Fruit fly (Drosophila melanogaster) whole organism, embryonic: ENCODE data around the gene HDAC3.

Experiments
- CG11247 ChIP-seq: fragments of 200-800 bp; sonication (Bioruptor generic); IDR thresholded peaks from 2 replicates; pipeline ENCODE4 v1.3.6; 2022; ENCODE audit warnings: missing biosample characterization, missing genetic modification characterization
- CG11695 ChIP-seq: fragments of 200-800 bp; sonication (Bioruptor generic); IDR thresholded peaks from 3 replicates; pipeline ENCODE4 v1.3.6; 2022; ENCODE audit warnings: missing biosample characterization, missing genetic modification characterization
- CG12155 ChIP-seq: fragments of 200-800 bp; sonication (Bioruptor generic); optimal IDR thresholded peaks from 3 replicates; lab custom pipeline; 2016; ENCODE audit warnings: missing biosample characterization, missing genetic modification characterization
- CG12744 ChIP-seq: fragments of 200-800 bp; sonication (Bioruptor generic); optimal IDR thresholded peaks from 2 replicates; lab custom pipeline; 2016; ENCODE audit warnings: missing biosample characterization, missing genetic modification characterization
- CG12769 ChIP-seq: fragments of 200-800 bp; sonication (Bioruptor generic); optimal IDR thresholded peaks from 2 replicates; lab custom pipeline; 2019; ENCODE audit warnings: missing biosample characterization, mild to moderate bottlenecking, missing genetic modification characterization, moderate library complexity
- CG12942 ChIP-seq: fragments of 200-800 bp; sonication (Bioruptor generic); optimal IDR thresholded peaks from 3 replicates; lab custom pipeline; 2016; ENCODE audit warnings: missing biosample characterization, missing genetic modification characterization
- CG13624 ChIP-seq: fragments of 200-800 bp; sonication (Bioruptor generic); optimal IDR thresholded peaks from 2 replicates; lab custom pipeline; 2016; ENCODE audit warnings: missing biosample characterization, missing genetic modification characterization
- CG15269 ChIP-seq: fragments of 200-800 bp; sonication (Bioruptor generic); optimal IDR thresholded peaks from 2 replicates; lab custom pipeline; 2018; ENCODE audit warnings: missing biosample characterization, mild to moderate bottlenecking, missing genetic modification characterization, moderate library complexity
- CG1603 ChIP-seq: fragments of 200-800 bp; sonication (Bioruptor generic); optimal IDR thresholded peaks from 2 replicates; lab custom pipeline; 2019; ENCODE audit warnings: missing biosample characterization, mild to moderate bottlenecking, missing genetic modification characterization, moderate library complexity
- CG1647 ChIP-seq: fragments of 200-800 bp; sonication (Bioruptor generic); optimal IDR thresholded peaks from 3 replicates; lab custom pipeline; 2016; ENCODE audit warnings: missing biosample characterization, missing genetic modification characterization
- CG17385 ChIP-seq: fragments of 200-800 bp; sonication (Bioruptor generic); optimal IDR thresholded peaks from 3 replicates; lab custom pipeline; 2018; ENCODE audit warnings: missing biosample characterization, mild to moderate bottlenecking, missing genetic modification characterization
- CG18599 ChIP-seq: fragments of 200-800 bp; sonication (Bioruptor generic); optimal IDR thresholded peaks from 3 replicates; lab custom pipeline; 2017; ENCODE audit warnings: missing biosample characterization, missing genetic modification characterization, mild to moderate bottlenecking, moderate library complexity, missing genetic modification reagents
- CG4404 ChIP-seq: fragments of 200-800 bp; sonication (Bioruptor generic); IDR thresholded peaks from 2 replicates; pipeline ENCODE4 v1.3.6; 2022; ENCODE audit warnings: missing biosample characterization, missing genetic modification characterization
- CG7556 ChIP-seq: fragments of 200-800 bp; sonication (Bioruptor generic); optimal IDR thresholded peaks from 2 replicates; lab custom pipeline; 2017; ENCODE audit warnings: missing biosample characterization, mild to moderate bottlenecking, missing genetic modification characterization
- CG8359 ChIP-seq: fragments of 200-800 bp; sonication (Bioruptor generic); optimal IDR thresholded peaks from 2 replicates; lab custom pipeline; 2017; ENCODE audit warnings: missing biosample characterization, mild to moderate bottlenecking, missing genetic modification characterization, borderline replicate concordance
- Chrac-16 ChIP-seq: fragments of 200-800 bp; sonication (Bioruptor generic); optimal IDR thresholded peaks from 3 replicates; lab custom pipeline; 2016; ENCODE audit warnings: missing biosample characterization, missing genetic modification characterization
- D19A ChIP-seq: fragments of 200-800 bp; optimal IDR thresholded peaks from 3 replicates; lab custom pipeline; 2019; ENCODE audit warnings: missing biosample characterization, mild to moderate bottlenecking, missing genetic modification characterization, moderate library complexity
- Dfd ChIP-seq, 2 experiments: fragments of >200 bp; optimal IDR thresholded peaks; 2 replicates each; lab custom pipeline; 2017; ENCODE audit warnings: missing biosample characterization in 2 of 2, missing genetic modification characterization in 2 of 2
- ERR ChIP-seq: fragments of 200-800 bp; sonication (Bioruptor generic); optimal IDR thresholded peaks from 2 replicates; lab custom pipeline; 2016; ENCODE audit warnings: missing biosample characterization, missing genetic modification characterization
- Ets97D ChIP-seq: fragments of 200-800 bp; sonication (Bioruptor generic); optimal IDR thresholded peaks from 3 replicates; lab custom pipeline; 2016; ENCODE audit warnings: missing biosample characterization, missing genetic modification characterization
- H15 ChIP-seq: fragments of 200-800 bp; sonication (Bioruptor generic); IDR thresholded peaks from 3 replicates; pipeline ENCODE4 v1.3.6; 2022; ENCODE audit warnings: missing biosample characterization, missing genetic modification characterization
- Hr39 ChIP-seq: fragments of >200 bp; optimal IDR thresholded peaks from 2 replicates; lab custom pipeline; 2017
- NK7.1 ChIP-seq: fragments of 200-800 bp; sonication (Bioruptor generic); optimal IDR thresholded peaks from 3 replicates; lab custom pipeline; 2016; ENCODE audit warnings: missing biosample characterization, missing genetic modification characterization
- Nf-YA ChIP-seq: fragments of 200-800 bp; sonication (Bioruptor generic); IDR thresholded peaks from 2 replicates; pipeline ENCODE4 v1.3.6; 2022; ENCODE audit warnings: missing biosample characterization, missing genetic modification characterization
- Oli ChIP-seq: fragments of 200-800 bp; sonication (Bioruptor generic); optimal IDR thresholded peaks from 2 replicates; lab custom pipeline; 2018; ENCODE audit warnings: missing biosample characterization, mild to moderate bottlenecking, missing genetic modification characterization, moderate library complexity
- Spps ChIP-seq: fragments of 200-800 bp; sonication (Bioruptor generic); optimal IDR thresholded peaks from 2 replicates; lab custom pipeline; 2018; ENCODE audit warnings: missing biosample characterization, mild to moderate bottlenecking, missing genetic modification characterization
- Ssrp ChIP-seq: fragments of 200-800 bp; sonication (Bioruptor generic); optimal IDR thresholded peaks from 2 replicates; lab custom pipeline; 2018; ENCODE audit warnings: missing biosample characterization, mild to moderate bottlenecking, missing genetic modification characterization, moderate library complexity
- ash1 ChIP-seq: fragments of 200-800 bp; sonication (Bioruptor generic); optimal IDR thresholded peaks from 2 replicates; lab custom pipeline; 2018; ENCODE audit warnings: missing biosample characterization, mild to moderate bottlenecking, missing genetic modification characterization
- az2 ChIP-seq: fragments of 200-800 bp; sonication (Bioruptor generic); optimal IDR thresholded peaks from 3 replicates; lab custom pipeline; 2016; ENCODE audit warnings: missing biosample characterization, missing genetic modification characterization
- dmrt11E ChIP-seq: fragments of 200-800 bp; sonication (Bioruptor generic); optimal IDR thresholded peaks from 3 replicates; lab custom pipeline; 2018; ENCODE audit warnings: missing biosample characterization, mild to moderate bottlenecking, missing genetic modification characterization, moderate library complexity
- emc ChIP-seq: fragments of 200-800 bp; sonication (Bioruptor generic); optimal IDR thresholded peaks from 2 replicates; lab custom pipeline; 2016; ENCODE audit warnings: missing biosample characterization, missing genetic modification characterization
- en ChIP-seq: fragments of 200-800 bp; sonication (Bioruptor generic); optimal IDR thresholded peaks from 2 replicates; lab custom pipeline; 2016; ENCODE audit warnings: missing biosample characterization, missing genetic modification characterization
- eyg ChIP-seq: fragments of 200-800 bp; sonication (Bioruptor generic); optimal IDR thresholded peaks from 3 replicates; lab custom pipeline; 2016; ENCODE audit warnings: missing biosample characterization, missing genetic modification characterization
- fd3F ChIP-seq: fragments of 200-800 bp; sonication (Bioruptor generic); optimal IDR thresholded peaks from 2 replicates; lab custom pipeline; 2018; ENCODE audit warnings: missing biosample characterization, mild to moderate bottlenecking, missing genetic modification characterization, moderate library complexity
- fd96Cb ChIP-seq: fragments of 200-800 bp; sonication (Bioruptor generic); optimal IDR thresholded peaks from 2 replicates; lab custom pipeline; 2018; ENCODE audit warnings: missing biosample characterization, mild to moderate bottlenecking, missing genetic modification characterization, moderate library complexity
- gce ChIP-seq: fragments of 200-800 bp; sonication (Bioruptor generic); IDR thresholded peaks from 3 replicates; pipeline ENCODE4 v1.3.6; 2022; ENCODE audit warnings: missing biosample characterization, missing genetic modification characterization
- gfzf ChIP-seq: fragments of 200-800 bp; sonication (Bioruptor generic); optimal IDR thresholded peaks from 2 replicates; lab custom pipeline; 2016; ENCODE audit warnings: missing biosample characterization, mild to moderate bottlenecking, missing genetic modification characterization, moderate library complexity
- h ChIP-seq: fragments of >200 bp; optimal IDR thresholded peaks from 2 replicates; lab custom pipeline; 2017
- hb ChIP-seq: fragments of 200-800 bp; sonication (Bioruptor generic); IDR thresholded peaks from 3 replicates; pipeline ENCODE4 v1.3.6; 2022; ENCODE audit warnings: missing biosample characterization, missing genetic modification characterization; ENCODE audit not compliant: partially characterized antibody
- inv ChIP-seq: fragments of 200-800 bp; sonication (Bioruptor generic); IDR thresholded peaks from 2 replicates; pipeline ENCODE4 v1.3.6; 2022; ENCODE audit warnings: missing biosample characterization, missing genetic modification characterization; ENCODE audit not compliant: partially characterized antibody
- lov ChIP-seq, 2 experiments: fragments of 200-800 bp in 1 of 2; fragments of >200 bp in 1 of 2; sonication (Bioruptor generic) in 1 of 2; IDR thresholded peaks in 1 of 2; optimal IDR thresholded peaks in 1 of 2; 2 replicates in 1 of 2; 3 replicates in 1 of 2; pipeline versions ENCODE4 v1.3.6 to Lab custom; 2017 to 2022; ENCODE audit warnings: missing biosample characterization in 1 of 2, missing genetic modification characterization in 1 of 2
- org-1 ChIP-seq: fragments of 200-800 bp; sonication (Bioruptor generic); optimal IDR thresholded peaks from 2 replicates; lab custom pipeline; 2017; ENCODE audit warnings: missing biosample characterization, missing genetic modification characterization
- pan ChIP-seq, 4 experiments: fragments of >200 bp in 3 of 4; fragments of 200-800 bp in 1 of 4; sonication (Bioruptor generic) in 1 of 4; optimal IDR thresholded peaks in 3 of 4; IDR thresholded peaks in 1 of 4; 2 replicates each; pipeline versions ENCODE4 v1.3.6 to Lab custom; 2017 to 2022; ENCODE audit warnings: missing biosample characterization in 2 of 4, missing genetic modification characterization in 2 of 4, mixed read lengths in 1 of 4
- row ChIP-seq: fragments of 200-800 bp; sonication (Bioruptor generic); IDR thresholded peaks from 3 replicates; pipeline ENCODE4 v1.3.6; 2022; ENCODE audit warnings: missing biosample characterization, missing genetic modification characterization
- scrt ChIP-seq: fragments of 200-800 bp; sonication (Bioruptor generic); optimal IDR thresholded peaks from 2 replicates; lab custom pipeline; 2018; ENCODE audit warnings: missing biosample characterization, mild to moderate bottlenecking, missing genetic modification characterization, moderate library complexity
- slp2 ChIP-seq: fragments of 200-800 bp; sonication (Bioruptor generic); optimal IDR thresholded peaks from 2 replicates; lab custom pipeline; 2016; ENCODE audit warnings: missing biosample characterization, missing genetic modification characterization
- tin ChIP-seq: fragments of 200-800 bp; sonication (Bioruptor generic); optimal IDR thresholded peaks from 3 replicates; lab custom pipeline; 2016; ENCODE audit warnings: missing biosample characterization, missing genetic modification characterization
- twi ChIP-seq: fragments of 200-800 bp; optimal IDR thresholded peaks from 2 replicates; lab custom pipeline; 2019; ENCODE audit warnings: missing biosample characterization, mild to moderate bottlenecking, missing genetic modification characterization, moderate library complexity
- z ChIP-seq: fragments of 200-800 bp; sonication (Bioruptor generic); IDR thresholded peaks from 3 replicates; pipeline ENCODE4 v1.3.6; 2022; ENCODE audit warnings: missing biosample characterization, missing genetic modification characterization
- zfh1 ChIP-seq: fragments of 200-800 bp; sonication (Bioruptor generic); IDR thresholded peaks from 3 replicates; pipeline ENCODE4 v1.3.6; 2022; ENCODE audit warnings: missing biosample characterization, missing genetic modification characterization

Gene HDAC3

dm6 chr3R:5483488-5484109 is 9.2 kb upstream of the HDAC3 start, which contains the start of gene ksr (continued):
- TF ChIP-seq CG1647 (GFP tag; lab: Kevin White, UChicago) = no peak
- TF ChIP-seq Chrac-16 (GFP tag; lab: Kevin White, UChicago) = no peak
- no peak for TF ChIP-seq h (lab: Kevin White, UChicago)
- no peak for TF ChIP-seq CG7556 (GFP tag; lab: Kevin White, UChicago)
- no peak for TF ChIP-seq CG11247
- no peak for TF ChIP-seq D19A (tag; lab: Kevin White, UChicago)
- no peak for TF ChIP-seq Dfd (GFP tag; optimal IDR thresholded peaks at IDR 0.05; lab: Kevin White, UChicago)
- TF ChIP-seq inv (GFP tag; lab: Robert Waterston, UW) = no peak
- no peak for TF ChIP-seq twi (tag; lab: Kevin White, UChicago)
- TF ChIP-seq dmrt11E = peak; percentile 50
- no peak for TF ChIP-seq tin (GFP tag; lab: Kevin White, UChicago)
- no peak for TF ChIP-seq CG15269 (tag; lab: Kevin White, UChicago)
- TF ChIP-seq slp2 (GFP tag; lab: Kevin White, UChicago) = no peak
- peak; percentile 78 for TF ChIP-seq row (GFP tag; lab: Robert Waterston, UW)
- no peak for TF ChIP-seq Oli (tag; lab: Kevin White, UChicago)
- no peak for TF ChIP-seq ash1
- no peak for TF ChIP-seq lov (optimal IDR thresholded peaks at IDR 0.05; lab: Kevin White, UChicago)
- TF ChIP-seq lov (GFP tag; IDR thresholded peaks at IDR 0.05; lab: Robert Waterston, UW) = no peak
- TF ChIP-seq CG4404 (GFP tag; lab: Robert Waterston, UW) = no peak
- no peak for TF ChIP-seq Nf-YA (GFP tag; lab: Robert Waterston, UW)
- TF ChIP-seq CG18599 (GFP tag; lab: Kevin White, UChicago) = no peak
- TF ChIP-seq zfh1 (GFP tag; lab: Robert Waterston, UW) = no peak
- no peak for TF ChIP-seq az2 (GFP tag; lab: Kevin White, UChicago)
- no peak for TF ChIP-seq emc (GFP tag; lab: Kevin White, UChicago)
- TF ChIP-seq CG12942 (GFP tag; lab: Kevin White, UChicago) = no peak
- TF ChIP-seq z (GFP tag; lab: Robert Waterston, UW) = no peak
- no peak for TF ChIP-seq fd3F (GFP tag; lab: Kevin White, UChicago)
- TF ChIP-seq CG12769 (tag; lab: Kevin White, UChicago) = no peak
- TF ChIP-seq CG1603 (tag; lab: Kevin White, UChicago) = no peak
- TF ChIP-seq NK7.1 (GFP tag; lab: Kevin White, UChicago) = no peak
- TF ChIP-seq CG17385 (GFP tag; lab: Kevin White, UChicago) = no peak
- no peak for TF ChIP-seq CG12155
- no peak for TF ChIP-seq eyg (GFP tag; lab: Kevin White, UChicago)
- no peak for TF ChIP-seq fd96Cb (tag; lab: Kevin White, UChicago)
- TF ChIP-seq CG8359 (GFP tag; lab: Kevin White, UChicago) = no peak
- TF ChIP-seq gce (GFP tag; lab: Robert Waterston, UW) = no peak
- TF ChIP-seq en (GFP tag; lab: Kevin White, UChicago) = no peak
- no peak for TF ChIP-seq CG13624 (GFP tag; lab: Kevin White, UChicago)
- no peak for TF ChIP-seq Hr39 (lab: Kevin White, UChicago)
- no peak for TF ChIP-seq pan (optimal IDR thresholded peaks at IDR 0.05; lab: Kevin White, UChicago)
- TF ChIP-seq pan (GFP tag; optimal IDR thresholded peaks at IDR 0.05 in 1 of 2, IDR thresholded peaks at IDR 0.05 in 1 of 2) = peak in 1 of 2 experiments; percentile 12
- TF ChIP-seq CG11695 (GFP tag; lab: Robert Waterston, UW) = peak; percentile 22; the same call in 1 of the 3 replicates
- no peak for TF ChIP-seq CG12744 (GFP tag; lab: Kevin White, UChicago)
- no peak for TF ChIP-seq H15 (GFP tag; lab: Robert Waterston, UW)
- TF ChIP-seq hb = 0 out of 3 replicates have a peak, but pooled peaks have one; percentile 17
- peak; percentile 69 for TF ChIP-seq gfzf (GFP tag; lab: Kevin White, UChicago)
- TF ChIP-seq scrt (GFP tag; lab: Kevin White, UChicago) = no peak
- no peak for TF ChIP-seq Ssrp (tag; lab: Kevin White, UChicago)
- TF ChIP-seq org-1 (GFP tag; lab: Kevin White, UChicago) = no peak
- no peak for TF ChIP-seq ERR (GFP tag; lab: Kevin White, UChicago)
- TF ChIP-seq Spps (tag; lab: Kevin White, UChicago) = no peak
- TF ChIP-seq Ets97D = no peak
